Fruit fly (Drosophila melanogaster): ENCODE results near the gene CG31975.

The CG31975 gene

dm6 chr2L:131466-132270 lies 9.1 kb downstream of the CG31975 start, which contains the start of gene Gs1:
Gs1 (plus strand) TSS chr2L:132077.
- TF ChIP-seq CG2116 (GFP tag; optimal IDR thresholded peaks at IDR 0.05) (no peak), CG9797 (GFP tag; optimal IDR thresholded peaks at IDR 0.05) (no peak), hbn (GFP tag; IDR thresholded peaks at IDR 0.05; ENCODE audit: partially characterized antibody) (peak; percentile 28), Elba2 (GFP tag; optimal IDR thresholded peaks at IDR 0.05) (no peak), Ets97D (GFP tag; optimal IDR thresholded peaks at IDR 0.05) (no peak), CG11093 (GFP tag; IDR thresholded peaks at IDR 0.05) (no peak), ssp (GFP tag; IDR thresholded peaks at IDR 0.05) (no peak), dm (GFP tag; optimal IDR thresholded peaks at IDR 0.05) (no peak), CG6689 (GFP tag; IDR thresholded peaks at IDR 0.05) (no peak), CG15479 (GFP tag; optimal IDR thresholded peaks at IDR 0.05) (no peak), CG11723 (GFP tag; optimal IDR thresholded peaks at IDR 0.05) (peak; percentile 27), psq (GFP tag; optimal IDR thresholded peaks at IDR 0.05) (no peak), CG10959 (GFP tag; IDR thresholded peaks at IDR 0.05) (no peak), Bteb2 (GFP tag; optimal IDR thresholded peaks at IDR 0.05) (no peak), schlank (tag; optimal IDR thresholded peaks at IDR 0.05) (no peak), vnd (GFP tag; IDR thresholded peaks at IDR 0.05; ENCODE audit: partially characterized antibody) (no peak), Sry-δ (GFP tag; optimal IDR thresholded peaks at IDR 0.05) (no peak), YL-1 (GFP tag; optimal IDR thresholded peaks at IDR 0.05) (peak; percentile 36), Gug (GFP tag; IDR thresholded peaks at IDR 0.05) (no peak), CG14965 (GFP tag; optimal IDR thresholded peaks at IDR 0.05; ENCODE audit: borderline replicate concordance) (no peak), CG7745 (tag; optimal IDR thresholded peaks at IDR 0.05) (no peak), nom (GFP tag; optimal IDR thresholded peaks at IDR 0.05) (peak; percentile 84), Trl (optimal IDR thresholded peaks at IDR 0.05) (peak; percentile 87 to 89), Trl (GFP tag; optimal IDR thresholded peaks at IDR 0.05) (peak; percentile 48), CG2129 (GFP tag; IDR thresholded peaks at IDR 0.05; ENCODE audit: partially characterized antibody) (no peak), Opbp (GFP tag; IDR thresholded peaks at IDR 0.05; ENCODE audit: partially characterized antibody) (0 out of 3 replicates have a peak, but pooled peaks have one; percentile 45), Nf-YA (GFP tag; IDR thresholded peaks at IDR 0.05) (no peak), CG34224 (GFP tag; IDR thresholded peaks at IDR 0.05; ENCODE audit: partially characterized antibody) (peak; percentile 68; the same call in 2 of the 3 replicates), CG31224 (GFP tag; IDR thresholded peaks at IDR 0.05) (no peak), CG14667 (GFP tag; IDR thresholded peaks at IDR 0.05) (no peak), bab2 (GFP tag; optimal IDR thresholded peaks at IDR 0.05) (no peak), CG10274 (GFP tag; optimal IDR thresholded peaks at IDR 0.05) (no peak), CG2889 (GFP tag; IDR thresholded peaks at IDR 0.05) (no peak), eve (GFP tag; optimal IDR thresholded peaks at IDR 0.05) (peak in 1 of 2 experiments; percentile 87), CG13775 (GFP tag; optimal IDR thresholded peaks at IDR 0.05) (no peak), zen2 (GFP tag; IDR thresholded peaks at IDR 0.05; ENCODE audit: partially characterized antibody) (peak; percentile 68; the same call in 2 of the 3 replicates), CG33213 (GFP tag; optimal IDR thresholded peaks at IDR 0.05) (no peak), CG8765 (GFP tag; IDR thresholded peaks at IDR 0.05) (no peak), CG12659 (GFP tag; optimal IDR thresholded peaks at IDR 0.05) (peak; percentile 36), Tbp (GFP tag; optimal IDR thresholded peaks at IDR 0.05) (no peak), fd102C (GFP tag; optimal IDR thresholded peaks at IDR 0.05) (no peak), Dek (tag; optimal IDR thresholded peaks at IDR 0.05) (peak; percentile 37), ash1 (GFP tag; optimal IDR thresholded peaks at IDR 0.05) (no peak), knrl (GFP tag; IDR thresholded peaks at IDR 0.05; ENCODE audit: partially characterized antibody) (no peak), CG1602 (GFP tag; optimal IDR thresholded peaks at IDR 0.05) (no peak), cas (GFP tag; IDR thresholded peaks at IDR 0.05) (no peak), CG12219 (GFP tag; optimal IDR thresholded peaks at IDR 0.05) (peak; percentile 34), Jarid2 (GFP tag; optimal IDR thresholded peaks at IDR 0.05) (peak; percentile 89), luna (GFP tag; optimal IDR thresholded peaks at IDR 0.05) (no peak), tx (GFP tag; optimal IDR thresholded peaks at IDR 0.05) (no peak)
